Fruit fly (Drosophila melanogaster) whole organism, prepupa: ENCODE measurements around the gene CG33648.
A peak's percentile ranks its signal among the peaks of the same experiment; 100 is the strongest.

Experiments used
- CG10631 ChIP-seq: fragments of 200-800 bp; sonication (Bioruptor generic); optimal IDR thresholded peaks from 2 replicates; lab custom pipeline; 2016; ENCODE audit warnings: missing biosample characterization, missing genetic modification characterization
- CG10669 ChIP-seq: fragments of 200-800 bp; sonication (Bioruptor generic); optimal IDR thresholded peaks from 3 replicates; lab custom pipeline; 2018; ENCODE audit warnings: missing biosample characterization, mild to moderate bottlenecking, missing genetic modification characterization, moderate library complexity
- CG11294 ChIP-seq: fragments of 200-800 bp; sonication (Bioruptor generic); IDR thresholded peaks from 2 replicates; pipeline ENCODE4 v1.3.6; 2022; ENCODE audit warnings: missing biosample characterization, missing genetic modification characterization
- CG11762 ChIP-seq: fragments of 200-800 bp; sonication (Bioruptor generic); optimal IDR thresholded peaks from 3 replicates; lab custom pipeline; 2016; ENCODE audit warnings: missing biosample characterization, missing genetic modification characterization; ENCODE audit not compliant: insufficient read depth
- CG11902 ChIP-seq: fragments of 200-800 bp; sonication (Bioruptor generic); optimal IDR thresholded peaks from 3 replicates; lab custom pipeline; 2016; ENCODE audit warnings: missing biosample characterization, missing genetic modification characterization
- CG15336 ChIP-seq: fragments of 200-800 bp; sonication (Bioruptor generic); IDR thresholded peaks from 2 replicates; pipeline ENCODE4 v1.3.6; 2022; ENCODE audit warnings: missing biosample characterization, missing genetic modification characterization
- CG16779 ChIP-seq: fragments of 200-800 bp; sonication (Bioruptor generic); optimal IDR thresholded peaks from 3 replicates; lab custom pipeline; 2017; ENCODE audit warnings: missing biosample characterization, mild to moderate bottlenecking, missing genetic modification characterization
- CG3032 ChIP-seq: fragments of 200-800 bp; optimal IDR thresholded peaks from 2 replicates; lab custom pipeline; 2019; ENCODE audit warnings: missing biosample characterization, mild to moderate bottlenecking, missing genetic modification characterization, moderate library complexity
- CG31627 ChIP-seq: fragments of 200-800 bp; sonication (Bioruptor generic); optimal IDR thresholded peaks from 3 replicates; lab custom pipeline; 2016; ENCODE audit warnings: missing biosample characterization, missing genetic modification characterization
- CG32006 ChIP-seq: fragments of 200-800 bp; sonication (Bioruptor generic); optimal IDR thresholded peaks from 3 replicates; lab custom pipeline; 2017; ENCODE audit warnings: missing biosample characterization, mild to moderate bottlenecking, missing genetic modification characterization
- CG34406 ChIP-seq: fragments of 200-800 bp; sonication (Bioruptor generic); optimal IDR thresholded peaks from 3 replicates; lab custom pipeline; 2016; ENCODE audit warnings: missing biosample characterization, missing genetic modification characterization
- CG3919 ChIP-seq: fragments of 200-800 bp; sonication (Bioruptor generic); optimal IDR thresholded peaks from 3 replicates; lab custom pipeline; 2016; ENCODE audit warnings: missing biosample characterization, missing genetic modification characterization
- CG4318 ChIP-seq: fragments of 200-800 bp; sonication (Bioruptor generic); optimal IDR thresholded peaks from 3 replicates; lab custom pipeline; 2017; ENCODE audit warnings: missing biosample characterization, mild to moderate bottlenecking, missing genetic modification characterization
- CG6163 ChIP-seq: fragments of 200-800 bp; sonication (Bioruptor generic); IDR thresholded peaks from 3 replicates; pipeline ENCODE4 v1.3.6; 2022; ENCODE audit warnings: missing biosample characterization, missing genetic modification characterization
- CG6276 ChIP-seq: fragments of 200-800 bp; sonication (Bioruptor generic); optimal IDR thresholded peaks from 2 replicates; lab custom pipeline; 2017; ENCODE audit warnings: missing biosample characterization, mild to moderate bottlenecking, missing genetic modification characterization
- CG6792 ChIP-seq: fragments of 200-800 bp; sonication (Bioruptor generic); optimal IDR thresholded peaks from 3 replicates; lab custom pipeline; 2016; ENCODE audit warnings: missing biosample characterization, missing genetic modification characterization
- CG6808 ChIP-seq: fragments of 200-800 bp; sonication (Bioruptor generic); optimal IDR thresholded peaks from 3 replicates; lab custom pipeline; 2017; ENCODE audit warnings: missing biosample characterization, missing genetic modification characterization, mild to moderate bottlenecking, moderate library complexity, missing genetic modification reagents
- CG7368 ChIP-seq: fragments of 200-800 bp; sonication (Bioruptor generic); optimal IDR thresholded peaks from 3 replicates; lab custom pipeline; 2016; ENCODE audit warnings: missing biosample characterization, missing genetic modification characterization
- CG8119 ChIP-seq: fragments of 200-800 bp; sonication (Bioruptor generic); IDR thresholded peaks from 3 replicates; pipeline ENCODE4 v1.3.6; 2022; ENCODE audit warnings: missing biosample characterization, missing genetic modification characterization
- CG8632 ChIP-seq: fragments of 200-800 bp; sonication (Bioruptor generic); optimal IDR thresholded peaks from 3 replicates; lab custom pipeline; 2016; ENCODE audit warnings: missing biosample characterization, missing genetic modification characterization
- CG9139 ChIP-seq: fragments of 200-800 bp; sonication (Bioruptor generic); optimal IDR thresholded peaks from 3 replicates; lab custom pipeline; 2017; ENCODE audit warnings: missing biosample characterization, mild to moderate bottlenecking, missing genetic modification characterization
- Eip75B ChIP-seq: fragments of 200-800 bp; sonication (Bioruptor generic); optimal IDR thresholded peaks from 3 replicates; lab custom pipeline; 2016; ENCODE audit warnings: missing biosample characterization, missing genetic modification characterization
- Eip78C ChIP-seq: fragments of 200-800 bp; sonication (Bioruptor generic); peaks from one replicate; lab custom pipeline; 2016; ENCODE audit warnings: missing biosample characterization, missing genetic modification characterization
- Ets21C ChIP-seq: fragments of 200-800 bp; sonication (Bioruptor generic); optimal IDR thresholded peaks from 3 replicates; lab custom pipeline; 2016; ENCODE audit warnings: missing biosample characterization, missing genetic modification characterization
- Gug ChIP-seq: fragments of 200-800 bp; sonication (Bioruptor generic); IDR thresholded peaks from 2 replicates; pipeline ENCODE4 v1.3.6; 2022; ENCODE audit warnings: missing biosample characterization, missing genetic modification characterization
- Hr38 ChIP-seq: sonication (Bioruptor generic); optimal IDR thresholded peaks from 2 replicates; lab custom pipeline; 2016; ENCODE audit warnings: missing biosample characterization, missing genetic modification characterization
- Smox ChIP-seq: fragments of 200-800 bp; sonication (Bioruptor generic); optimal IDR thresholded peaks from 3 replicates; lab custom pipeline; 2016; ENCODE audit warnings: missing biosample characterization, missing genetic modification characterization
- Sox102F ChIP-seq: fragments of 200-800 bp; sonication (Bioruptor generic); optimal IDR thresholded peaks from 2 replicates; lab custom pipeline; 2016; ENCODE audit warnings: missing biosample characterization, mild to moderate bottlenecking, missing genetic modification characterization
- Sox14 ChIP-seq: fragments of 200-800 bp; sonication (Bioruptor generic); optimal IDR thresholded peaks from 3 replicates; lab custom pipeline; 2016; ENCODE audit warnings: missing biosample characterization, missing genetic modification characterization
- Sox15 ChIP-seq: fragments of 200-800 bp; sonication (Bioruptor generic); optimal IDR thresholded peaks from 3 replicates; lab custom pipeline; 2016; ENCODE audit warnings: missing biosample characterization, missing genetic modification characterization
- acj6 ChIP-seq: fragments of 200-800 bp; sonication (Bioruptor generic); optimal IDR thresholded peaks from 3 replicates; lab custom pipeline; 2016; ENCODE audit warnings: missing biosample characterization, missing genetic modification characterization
- cyc ChIP-seq: fragments of 200-800 bp; sonication (Bioruptor generic); optimal IDR thresholded peaks from 3 replicates; lab custom pipeline; 2016; ENCODE audit warnings: missing biosample characterization, missing genetic modification characterization
- dac ChIP-seq: fragments of 200-800 bp; sonication (Bioruptor generic); optimal IDR thresholded peaks from 2 replicates; lab custom pipeline; 2017; ENCODE audit warnings: missing biosample characterization, mild to moderate bottlenecking, missing genetic modification characterization
- dsx ChIP-seq: fragments of 200-800 bp; optimal IDR thresholded peaks from 3 replicates; lab custom pipeline; 2019; ENCODE audit warnings: missing biosample characterization, mild to moderate bottlenecking, missing genetic modification characterization, moderate library complexity; ENCODE audit not compliant: poor library complexity, severe bottlenecking
- eg ChIP-seq: fragments of 200-800 bp; sonication (Bioruptor generic); IDR thresholded peaks from 3 replicates; pipeline ENCODE4 v1.3.6; 2022; ENCODE audit warnings: missing biosample characterization, missing genetic modification characterization
- esn ChIP-seq: fragments of 200-800 bp; sonication (Bioruptor generic); optimal IDR thresholded peaks from 2 replicates; lab custom pipeline; 2016; ENCODE audit warnings: missing biosample characterization, mild to moderate bottlenecking, missing genetic modification characterization, moderate library complexity
- fkh ChIP-seq: fragments of 200-800 bp; sonication (Bioruptor generic); optimal IDR thresholded peaks from 3 replicates; lab custom pipeline; 2017; ENCODE audit warnings: missing biosample characterization, mild to moderate bottlenecking, missing genetic modification characterization, moderate library complexity
- lz ChIP-seq: fragments of 200-800 bp; sonication (Bioruptor generic); optimal IDR thresholded peaks from 3 replicates; lab custom pipeline; 2016; ENCODE audit warnings: missing biosample characterization, missing genetic modification characterization
- net ChIP-seq: fragments of 200-800 bp; sonication (Bioruptor generic); optimal IDR thresholded peaks from 3 replicates; lab custom pipeline; 2016; ENCODE audit warnings: missing biosample characterization, missing genetic modification characterization
- pdm3 ChIP-seq: fragments of 200-800 bp; sonication (Bioruptor generic); optimal IDR thresholded peaks from 3 replicates; lab custom pipeline; 2016; ENCODE audit warnings: missing biosample characterization, missing genetic modification characterization
- salr ChIP-seq, 2 experiments: fragments of 200-800 bp; sonication (Bioruptor generic); optimal IDR thresholded peaks; 3 replicates each; lab custom pipeline; 2016 to 2018; ENCODE audit warnings: missing biosample characterization in 2 of 2, missing genetic modification characterization in 2 of 2, mild to moderate bottlenecking in 1 of 2
- spab ChIP-seq: fragments of 200-800 bp; sonication (Bioruptor generic); optimal IDR thresholded peaks from 2 replicates; lab custom pipeline; 2017; ENCODE audit warnings: missing biosample characterization, mild to moderate bottlenecking, missing genetic modification characterization, missing genetic modification reagents
- ss ChIP-seq, 2 experiments: fragments of 200-800 bp; sonication (Bioruptor generic); optimal IDR thresholded peaks; 2 replicates in 1 of 2; 3 replicates in 1 of 2; lab custom pipeline; 2017 to 2018; ENCODE audit warnings: mild to moderate bottlenecking in 2 of 2, missing biosample characterization in 2 of 2, missing genetic modification characterization in 2 of 2, moderate library complexity in 1 of 2
- svp ChIP-seq: fragments of 200-800 bp; sonication (Bioruptor generic); peaks from one replicate; lab custom pipeline; 2016; ENCODE audit warnings: missing biosample characterization, missing genetic modification characterization
- topi ChIP-seq: fragments of 200-800 bp; sonication (Bioruptor generic); optimal IDR thresholded peaks from 3 replicates; lab custom pipeline; 2016; ENCODE audit warnings: missing biosample characterization, missing genetic modification characterization
- vri ChIP-seq: fragments of 200-800 bp; sonication (Bioruptor generic); optimal IDR thresholded peaks from 3 replicates; lab custom pipeline; 2016; ENCODE audit warnings: missing biosample characterization, mild to moderate bottlenecking, missing genetic modification characterization

Gene CG33648

dm6 chr2L:14556224-14556623 lies 32.1 kb downstream of the CG33648 start:
- TF ChIP-seq salr (GFP tag; optimal IDR thresholded peaks at IDR 0.05; lab: Kevin White, UChicago) (peak in 1 of 2 experiments; percentile 67), CG9139 (no peak)

DNA sequence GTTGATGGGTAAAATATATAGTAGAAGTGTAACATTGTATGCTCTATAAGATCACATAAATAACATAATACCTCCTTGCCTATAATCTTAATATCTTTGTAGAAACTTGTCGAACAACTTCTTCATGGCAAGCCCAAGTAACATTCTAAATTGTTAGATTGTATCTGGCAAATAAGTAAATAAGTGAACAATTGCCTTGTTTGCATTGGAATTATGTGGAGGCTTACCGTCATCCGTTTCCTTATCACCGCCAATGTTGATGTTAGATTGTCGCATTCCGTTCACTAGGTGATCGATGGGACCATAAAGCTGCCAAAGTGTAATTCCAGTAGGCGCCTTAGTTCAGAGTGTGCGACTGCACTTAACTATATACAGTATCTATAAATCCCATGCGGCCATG lies 32.7 kb downstream of the CG33648 start:
- no peak for TF ChIP-seq CG4318
- TF ChIP-seq CG10631 (GFP tag; lab: Kevin White, UChicago) = peak; percentile 15
- peak; percentile 18 for TF ChIP-seq Hr38 (GFP tag; lab: Kevin White, UChicago)
- TF ChIP-seq acj6 = no peak
- no peak for TF ChIP-seq pdm3
- TF ChIP-seq esn (GFP tag; lab: Kevin White, UChicago) = no peak
- TF ChIP-seq CG6808 (GFP tag; lab: Kevin White, UChicago) = no peak
- no peak for TF ChIP-seq CG6276 (GFP tag; lab: Kevin White, UChicago)
- peak; percentile 49 for TF ChIP-seq Eip78C (GFP tag; lab: Kevin White, UChicago)
- no peak for TF ChIP-seq CG31627 (GFP tag; lab: Kevin White, UChicago)
- no peak for TF ChIP-seq CG34406 (GFP tag; lab: Kevin White, UChicago)
- TF ChIP-seq CG6163 (GFP tag; lab: Robert Waterston, UW) = no peak
- no peak for TF ChIP-seq vri (GFP tag; lab: Kevin White, UChicago)
- no peak for TF ChIP-seq topi
- no peak for TF ChIP-seq CG3032 (tag; lab: Kevin White, UChicago)
- TF ChIP-seq fkh (GFP tag; lab: Kevin White, UChicago) = peak; percentile 93
- TF ChIP-seq CG9139 = no peak
- no peak for TF ChIP-seq cyc (GFP tag; lab: Kevin White, UChicago)
- no peak for TF ChIP-seq lz
- TF ChIP-seq CG11762 (GFP tag; lab: Kevin White, UChicago) = no peak
- no peak for TF ChIP-seq ss (GFP tag; optimal IDR thresholded peaks at IDR 0.05; lab: Kevin White, UChicago)

dm6 chr2L:14557743-14558142 lies 33.6 kb downstream of the CG33648 start:
- peak; percentile 91 for TF ChIP-seq Sox102F (GFP tag; lab: Kevin White, UChicago)
- peak; percentile 73 for TF ChIP-seq CG9139
- no peak for TF ChIP-seq Hr38 (GFP tag; lab: Kevin White, UChicago)
- TF ChIP-seq topi = peak; percentile 85
- peak; percentile 85 for TF ChIP-seq vri (GFP tag; lab: Kevin White, UChicago)
- TF ChIP-seq Sox14 = peak; percentile 84
- peak; percentile 80 for TF ChIP-seq CG7368 (GFP tag; lab: Kevin White, UChicago)
- peak; percentile 62; the same call in 1 of the 3 replicates for TF ChIP-seq CG8119
- TF ChIP-seq Smox (GFP tag; lab: Kevin White, UChicago) = peak; percentile 88
- TF ChIP-seq acj6 = peak; percentile 88
- TF ChIP-seq CG11294 (GFP tag; lab: Robert Waterston, UW) = no peak
- TF ChIP-seq dac = peak; percentile 31
- TF ChIP-seq CG11902 (GFP tag; lab: Kevin White, UChicago) = peak; percentile 73
- peak; percentile 84 for TF ChIP-seq CG6808 (GFP tag; lab: Kevin White, UChicago)
- TF ChIP-seq lz = peak; percentile 88
- TF ChIP-seq Ets21C (GFP tag; lab: Kevin White, UChicago) = peak; percentile 80
- TF ChIP-seq esn (GFP tag; lab: Kevin White, UChicago) = peak; percentile 92
- TF ChIP-seq Eip75B (GFP tag; lab: Kevin White, UChicago) = peak; percentile 85
- TF ChIP-seq eg = peak; percentile 49; the same call in 1 of the 3 replicates
- peak; percentile 68 for TF ChIP-seq CG32006 (GFP tag; lab: Kevin White, UChicago)
- peak; percentile 95 for TF ChIP-seq svp (GFP tag; lab: Kevin White, UChicago)
- peak; percentile 98 for TF ChIP-seq Eip78C (GFP tag; lab: Kevin White, UChicago)
- peak; percentile 49 for TF ChIP-seq CG16779 (tag; lab: Kevin White, UChicago)
- TF ChIP-seq CG15336 (GFP tag; lab: Robert Waterston, UW) = peak; percentile 56; the same call in 1 of the 2 replicates
- peak; percentile 81 for TF ChIP-seq CG3032 (tag; lab: Kevin White, UChicago)
- peak; percentile 86 for TF ChIP-seq dsx
- peak; percentile 80 for TF ChIP-seq CG10669 (GFP tag; lab: Kevin White, UChicago)
- peak; percentile 83 for TF ChIP-seq CG8632
- peak; percentile 79 for TF ChIP-seq net (GFP tag; lab: Kevin White, UChicago)
- peak; percentile 75 for TF ChIP-seq spab
- TF ChIP-seq Gug (GFP tag; lab: Robert Waterston, UW) = no peak
- TF ChIP-seq ss (GFP tag; optimal IDR thresholded peaks at IDR 0.05; lab: Kevin White, UChicago) = peak; percentile 71 to 73
- TF ChIP-seq CG31627 (GFP tag; lab: Kevin White, UChicago) = peak; percentile 85
- TF ChIP-seq fkh (GFP tag; lab: Kevin White, UChicago) = no peak
- TF ChIP-seq CG10631 (GFP tag; lab: Kevin White, UChicago) = peak; percentile 82
- TF ChIP-seq CG3919 (GFP tag; lab: Kevin White, UChicago) = peak; percentile 85
- TF ChIP-seq cyc (GFP tag; lab: Kevin White, UChicago) = peak; percentile 80
- TF ChIP-seq Sox15 (GFP tag; lab: Kevin White, UChicago) = peak; percentile 64
- peak; percentile 88 for TF ChIP-seq CG6792
